Worm (Caenorhabditis elegans): ENCODE results near the gene F13B12.2.

The F13B12.2 gene

ce11 chrIV:10391827-10392226, 37.1 kb downstream of the F13B12.2 start, which contains the start of gene spe-26:
spe-26 (minus strand) TSS chrIV:10391927.
- TF ChIP-seq unc-62 (GFP tag; optimal IDR thresholded peaks at IDR 0.05 in 1 of 2) (peak in 1 of 2 experiments; percentile 24), unc-62 (tag; optimal IDR thresholded peaks at IDR 0.05) (no peak), F49E8.2 (tag; optimal IDR thresholded peaks at IDR 0.05; ENCODE audit: borderline replicate concordance) (no peak)

ce11 chrIV:10388263-10388662, 40.7 kb downstream of the F13B12.2 start, which contains the start of gene R10H10.3:
R10H10.3 (plus strand) TSS chrIV:10388505.
- no peak for TF ChIP-seq skn-1 (tag; optimal IDR thresholded peaks at IDR 0.05)
- TF ChIP-seq dve-1 (tag; optimal IDR thresholded peaks at IDR 0.05; ENCODE audit: insufficient read depth): peak; percentile 50
- no peak for TF ChIP-seq zfp-2 (tag; optimal IDR thresholded peaks at IDR 0.05)
- peak; percentile 22 for TF ChIP-seq hlh-11 (tag; optimal IDR thresholded peaks at IDR 0.05)
- TF ChIP-seq aha-1 (tag): peak; percentile 12
- TF ChIP-seq daf-16 (GFP tag; optimal IDR thresholded peaks at IDR 0.05): no peak
- TF ChIP-seq daf-16 (tag; optimal IDR thresholded peaks at IDR 0.05): peak; percentile 26
- no peak for TF ChIP-seq madf-5 (GFP tag; IDR thresholded peaks at IDR 0.05)
- TF ChIP-seq pqm-1 (tag; optimal IDR thresholded peaks at IDR 0.05): peak; percentile 97
- peak; percentile 69 for TF ChIP-seq nhr-28 (tag; optimal IDR thresholded peaks at IDR 0.05)
- peak; percentile 60 for TF ChIP-seq dmd-6 (GFP tag; IDR thresholded peaks at IDR 0.05)
- peak; percentile 78 for TF ChIP-seq nhr-77 (tag; optimal IDR thresholded peaks at IDR 0.05)
- no peak for TF ChIP-seq nhr-111 (GFP tag; optimal IDR thresholded peaks at IDR 0.05)

ce11 chrIV:10387113-10387512, 41.8 kb downstream of the F13B12.2 start, which contains the start of gene nfu-1:
nfu-1 (plus strand) TSS chrIV:10387413.
- TF ChIP-seq egl-27 (tag; optimal IDR thresholded peaks at IDR 0.05) (no peak), F49E8.2 (tag; optimal IDR thresholded peaks at IDR 0.05; ENCODE audit: borderline replicate concordance) (peak; percentile 0), mdt-29 (GFP tag; IDR thresholded peaks at IDR 0.05) (no peak), arid-1 (GFP tag; conservative IDR thresholded peaks at IDR 0.05) (0 out of 2 replicates have a peak, but pooled peaks have one; percentile 22)

ce11 chrIV:10382894-10383293, 46.0 kb downstream of the F13B12.2 start:
- TF ChIP-seq R02D3.7 (tag; optimal IDR thresholded peaks at IDR 0.05) (no peak), daf-12 (tag; optimal IDR thresholded peaks at IDR 0.05) (no peak), fkh-10 (GFP tag; optimal IDR thresholded peaks at IDR 0.05) (no peak), aha-1 (tag) (peak; percentile 98), egl-43 (GFP tag; IDR thresholded peaks at IDR 0.05) (no peak), hif-1 (tag; optimal IDR thresholded peaks at IDR 0.05) (no peak), unc-39 (tag; optimal IDR thresholded peaks at IDR 0.05) (no peak)

- no peak for TF ChIP-seq hlh-30 (tag; optimal IDR thresholded peaks at IDR 0.05; ENCODE audit: insufficient read depth)
- TF ChIP-seq hlh-11 (tag; optimal IDR thresholded peaks at IDR 0.05): no peak
- no peak for TF ChIP-seq nhr-48 (tag; optimal IDR thresholded peaks at IDR 0.05)
- peak; percentile 3 for TF ChIP-seq unc-130 (GFP tag; optimal IDR thresholded peaks at IDR 0.05)
- TF ChIP-seq mes-2 (tag; optimal IDR thresholded peaks at IDR 0.05; ENCODE audit: poor library complexity, severe bottlenecking): peak; percentile 52
- TF ChIP-seq jun-1 (tag; optimal IDR thresholded peaks at IDR 0.05): no peak
- TF ChIP-seq Y48G9A.11 (GFP tag; IDR thresholded peaks at IDR 0.05): 0 out of 2 replicates have a peak, but pooled peaks have one; percentile 12
- peak; percentile 32 for TF ChIP-seq aly-2 (tag; optimal IDR thresholded peaks at IDR 0.05)
- TF ChIP-seq mdl-1 (tag; optimal IDR thresholded peaks at IDR 0.05): no peak
- no peak for TF ChIP-seq saeg-2 (GFP tag; IDR thresholded peaks at IDR 0.05)
- TF ChIP-seq rbr-2 (tag; optimal IDR thresholded peaks at IDR 0.05): no peak
Observed at ce11 chrIV:10381035-10381434, 47.9 kb downstream of the F13B12.2 start.

Data from whole organism, L4 larva.